Worm (Caenorhabditis elegans): Measurements from ENCODE around the gene ZK673.2.

DNA sequence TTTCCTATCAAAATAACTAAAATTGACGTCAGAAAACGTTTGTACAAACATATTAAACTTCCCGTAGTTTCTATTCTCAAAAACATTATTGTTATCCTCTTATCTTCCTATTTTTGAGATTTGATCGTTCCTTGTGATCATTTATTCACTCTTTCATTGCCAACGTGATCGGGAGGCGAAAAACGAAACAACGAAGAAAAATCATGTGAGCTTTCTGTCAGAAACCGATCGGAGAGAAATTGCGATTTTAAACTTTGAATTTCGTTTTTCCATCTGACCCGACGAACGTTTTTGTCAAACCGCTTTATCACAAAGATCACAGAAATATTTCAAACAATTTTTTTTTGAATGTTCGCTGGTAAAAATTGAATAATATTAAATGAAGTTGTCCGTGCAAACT, 1.8 kb upstream of the ZK673.2 start:
- TF ChIP-seq unc-86 (tag; optimal IDR thresholded peaks at IDR 0.05), result no peak
- TF ChIP-seq ama-1 (optimal IDR thresholded peaks at IDR 0.05), result no peak
- TF ChIP-seq ttx-3 (tag; optimal IDR thresholded peaks at IDR 0.05), result no peak
- TF ChIP-seq nhr-11 (tag; optimal IDR thresholded peaks at IDR 0.05), result no peak
- no peak for TF ChIP-seq pha-4 (tag; optimal IDR thresholded peaks at IDR 0.05)
- no peak for TF ChIP-seq ceh-19 (GFP tag; optimal IDR thresholded peaks at IDR 0.05)
- TF ChIP-seq ceh-22 (tag; optimal IDR thresholded peaks at IDR 0.05), result no peak
- TF ChIP-seq nhr-232 (tag; optimal IDR thresholded peaks at IDR 0.05), result no peak
- no peak for TF ChIP-seq elt-2 (tag; optimal IDR thresholded peaks at IDR 0.05)
- no peak for TF ChIP-seq T23F11.4 (GFP tag; optimal IDR thresholded peaks at IDR 0.05)
- no peak for TF ChIP-seq pqm-1 (tag; optimal IDR thresholded peaks at IDR 0.05)
- TF ChIP-seq fkh-10 (GFP tag; optimal IDR thresholded peaks at IDR 0.05), result no peak

Measured in whole organism, late embryonic.